Fruit fly (Drosophila melanogaster): ENCODE measurements around the gene Sfp24F.

Gene Sfp24F

DNA sequence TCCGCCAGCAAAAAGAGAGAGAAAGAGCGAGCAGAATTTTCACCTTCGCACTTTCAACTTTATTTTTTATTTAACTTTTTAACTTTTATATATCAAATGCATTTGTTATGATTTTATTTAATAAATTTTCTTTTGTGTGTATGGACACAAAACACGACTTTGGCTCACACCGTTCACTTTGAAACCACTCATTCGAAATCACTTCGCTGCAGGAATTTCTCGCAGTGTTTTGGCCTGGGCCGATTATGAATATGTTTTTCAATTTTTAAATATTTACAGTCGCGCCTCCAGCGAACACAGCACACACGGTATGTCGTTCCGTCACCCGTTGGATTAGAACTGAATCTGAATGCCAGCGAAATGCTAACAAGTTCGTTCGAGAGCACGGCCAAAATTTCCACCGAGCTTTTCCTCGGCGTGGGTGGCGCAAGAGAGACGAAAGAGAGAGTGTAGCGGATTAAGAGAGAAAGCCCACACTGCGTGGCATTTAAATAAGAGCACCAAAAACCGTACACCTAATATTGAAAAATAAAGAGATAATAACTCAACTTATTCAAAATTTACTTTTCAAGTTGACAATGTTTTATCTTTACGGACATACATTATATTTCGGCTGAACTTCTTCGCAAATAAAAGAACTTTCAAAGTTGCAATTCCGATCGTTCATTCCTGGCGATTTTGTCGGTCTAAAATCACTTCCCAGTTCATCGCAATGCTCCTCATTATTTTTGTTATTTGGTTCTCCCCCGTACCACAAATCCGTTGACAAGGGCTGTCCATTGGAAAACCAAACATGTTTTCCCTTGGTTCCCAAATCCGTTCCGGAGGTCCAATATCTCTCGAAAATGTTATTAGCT is 751 bp downstream of the Sfp24F start, which contains the start of gene CG15431:
Gene CG15431, minus strand, starts transcription at position 402 of the 857 bp plus-strand sequence.
- TF ChIP-seq noc (tag; optimal IDR thresholded peaks at IDR 0.05), result no peak

dm6 chr2L:4437487-4437886 is 4.4 kb downstream of the Sfp24F start, which contains the start of gene CG43056:
CG43056 (plus strand) TSS chr2L:4437787.
- TF ChIP-seq noc (tag; optimal IDR thresholded peaks at IDR 0.05), result no peak

DNA sequence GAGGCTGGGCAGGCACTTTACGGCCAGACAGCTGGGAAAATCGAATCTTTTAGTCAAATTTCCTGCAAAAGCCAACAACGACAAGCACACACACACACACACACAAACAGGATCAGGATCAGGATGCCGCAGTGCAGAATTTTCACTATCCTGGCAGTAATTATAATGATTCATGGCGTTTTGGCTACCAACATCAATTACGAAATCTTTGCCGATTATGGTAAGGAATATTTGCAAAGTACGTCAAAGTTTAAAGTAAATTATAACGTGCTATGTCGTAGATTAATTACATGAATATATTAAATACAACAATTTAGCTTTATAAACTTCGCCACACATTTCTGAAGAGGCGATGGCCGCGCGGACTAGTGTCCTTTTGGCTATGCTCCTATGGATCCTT is 8.3 kb downstream of the Sfp24F start, which contains the start of the genes CG34177 and CG34178:
Gene CG34177, plus strand, starts transcription at position 301 of the 400 bp plus-strand sequence.
Gene CG34178, plus strand, starts transcription at position 301 of the 400 bp plus-strand sequence.
- TF ChIP-seq noc (tag; optimal IDR thresholded peaks at IDR 0.05), result no peak

dm6 chr2L:4422154-4422553 is 19.7 kb downstream of the Sfp24F start:
- no peak for TF ChIP-seq noc (tag; optimal IDR thresholded peaks at IDR 0.05)

DNA sequence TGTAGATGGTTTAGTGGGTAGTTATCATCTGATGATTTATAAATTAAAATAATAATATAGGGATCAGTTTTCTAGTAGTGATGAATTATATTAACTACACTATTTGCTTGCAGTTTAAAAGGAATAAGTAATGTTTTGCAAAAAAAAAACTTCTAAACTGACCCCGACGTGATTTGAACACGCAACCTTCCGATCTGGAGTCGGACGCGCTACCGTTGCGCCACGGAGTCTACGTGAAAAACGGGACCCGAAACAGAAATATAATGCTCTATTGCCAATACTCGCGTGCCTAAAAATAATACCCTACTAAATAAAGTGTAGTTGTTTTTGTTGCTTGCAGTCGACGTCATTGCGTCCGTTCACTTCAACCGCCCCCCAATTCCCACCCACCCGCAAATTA is 23.0 kb downstream of the Sfp24F start:
- TF ChIP-seq noc (tag; optimal IDR thresholded peaks at IDR 0.05), result no peak

DNA sequence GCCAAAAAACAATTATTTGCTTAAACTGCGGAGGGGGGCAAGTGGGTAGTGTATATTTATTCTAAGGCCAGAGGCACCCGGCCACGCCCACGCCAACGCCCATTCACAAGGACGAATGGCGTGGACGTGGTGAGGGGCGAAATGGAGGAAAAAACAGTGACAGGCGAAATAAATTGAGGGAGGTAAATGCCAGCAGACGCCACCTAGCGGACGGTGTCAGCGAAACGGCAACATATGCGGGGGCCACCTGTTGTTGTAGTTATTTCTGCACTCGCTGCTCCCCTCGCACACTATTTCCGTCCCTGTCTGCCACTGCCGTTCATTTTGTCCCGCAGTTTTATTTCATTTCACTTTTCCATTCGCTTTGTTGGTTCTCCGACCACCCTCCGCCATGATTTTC is 23.9 kb downstream of the Sfp24F start:
- no peak for TF ChIP-seq noc (tag; optimal IDR thresholded peaks at IDR 0.05)

DNA sequence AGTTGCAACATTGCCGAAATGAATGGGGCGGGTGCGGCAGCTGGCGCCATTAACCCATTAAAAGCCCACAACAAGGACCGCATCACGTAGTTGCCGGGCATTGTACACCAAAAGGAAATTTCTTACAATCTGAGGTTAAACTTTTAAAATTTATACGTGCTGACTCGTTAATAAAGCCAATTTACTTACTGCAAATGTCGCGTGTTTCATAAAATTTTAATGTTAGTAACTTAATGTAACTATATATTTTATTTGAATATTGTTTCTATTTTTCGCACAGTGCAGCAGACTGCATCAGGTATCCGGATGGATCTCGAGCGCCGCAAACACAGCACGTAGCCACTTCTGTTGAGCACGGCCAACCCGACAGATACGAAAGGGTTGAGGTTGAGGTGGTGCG is 25.0 kb downstream of the Sfp24F start:
- TF ChIP-seq noc (tag; optimal IDR thresholded peaks at IDR 0.05), result no peak

DNA sequence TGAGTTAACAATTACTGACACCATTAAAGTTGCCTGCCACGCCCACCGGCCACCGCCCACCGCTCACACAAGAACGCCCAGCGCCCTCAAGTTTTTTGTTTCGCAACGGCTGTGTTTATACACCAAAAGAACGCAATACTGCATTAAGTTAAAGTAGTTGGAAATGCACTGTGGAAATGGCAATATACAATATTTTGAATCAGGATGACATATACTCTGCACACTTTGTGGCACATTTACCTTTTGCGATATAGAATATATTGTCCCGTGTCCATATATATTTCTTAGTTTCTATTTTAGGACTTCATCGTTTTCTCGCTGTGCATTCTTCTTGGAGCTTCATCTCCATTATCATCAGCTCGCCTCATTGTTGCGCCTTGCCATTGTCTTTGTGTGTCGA is 25.8 kb downstream of the Sfp24F start:
- TF ChIP-seq noc (tag; optimal IDR thresholded peaks at IDR 0.05), result no peak

DNA sequence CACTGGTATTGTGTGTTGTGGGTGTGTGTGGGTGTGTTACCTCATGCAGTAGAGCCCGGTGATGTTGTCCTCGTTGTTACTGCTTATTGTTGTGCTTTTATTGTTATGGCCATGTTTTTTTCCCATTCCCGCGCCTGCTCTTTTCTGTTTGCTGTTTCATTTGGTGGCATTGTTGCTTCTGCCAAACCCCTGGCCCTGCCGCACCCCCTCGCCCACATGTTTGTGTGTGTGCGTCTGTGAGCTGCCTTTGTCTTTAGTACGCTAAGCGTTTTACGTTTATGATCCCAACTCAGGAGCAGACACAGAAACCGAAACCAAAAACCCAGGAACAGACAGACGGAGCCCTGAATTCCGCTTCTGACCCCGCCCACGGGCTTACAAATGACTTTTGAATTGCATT is 27.8 kb downstream of the Sfp24F start:
- no peak for TF ChIP-seq noc (tag; optimal IDR thresholded peaks at IDR 0.05)

- no peak for TF ChIP-seq noc (tag; optimal IDR thresholded peaks at IDR 0.05)
Measured at dm6 chr2L:4410855-4411254, 31.0 kb downstream of the Sfp24F start, which contains the start of gene CG43055. CG43055 (plus strand) TSS chr2L:4411155.

- TF ChIP-seq noc (tag; optimal IDR thresholded peaks at IDR 0.05), result no peak
Measured at dm6 chr2L:4403013-4403604, 38.8 kb downstream of the Sfp24F start, which contains the start of gene Dim1. Dim1 (plus strand) TSS chr2L:4403251.

- no peak for TF ChIP-seq noc (tag; optimal IDR thresholded peaks at IDR 0.05)
Measured at dm6 chr2L:4400653-4401052, 41.2 kb downstream of the Sfp24F start, which contains the start of gene CG33003. CG33003 (plus strand) TSS chr2L:4400953.

- no peak for TF ChIP-seq noc (tag; optimal IDR thresholded peaks at IDR 0.05)
Measured at dm6 chr2L:4393842-4394421, 47.9 kb downstream of the Sfp24F start, which contains the start of gene CG3652. CG3652 (minus strand) TSS chr2L:4393876.

Measured in whole organism, larva.